Worm (Caenorhabditis elegans) whole organism, early embryonic: ENCODE data around the gene gmpr-1.

Experiments
- B0310.2 ChIP-seq: sonication (generic microtip); optimal IDR thresholded peaks from 2 replicates; lab custom pipeline; 2016; ENCODE audit warnings: mild to moderate bottlenecking, missing genetic modification characterization, missing compliant biosample characterization
- aly-1 ChIP-seq: sonication (generic microtip); optimal IDR thresholded peaks from 2 replicates; lab custom pipeline; 2016; ENCODE audit warnings: missing genetic modification characterization, missing compliant biosample characterization
- ama-1 ChIP-seq: fragments of 150-350 bp; optimal IDR thresholded peaks from 2 replicates; lab custom pipeline; 2014
- flt-1 ChIP-seq: fragments of 200-800 bp; sonication (Bioruptor generic); IDR thresholded peaks from 2 replicates; pipeline ENCODE4 v1.3.6; 2022; ENCODE audit warnings: missing genetic modification characterization, missing compliant biosample characterization
- hmbx-1 ChIP-seq: sonication (generic microtip); optimal IDR thresholded peaks from 2 replicates; lab custom pipeline; 2016; ENCODE audit warnings: mild to moderate bottlenecking, missing genetic modification characterization, missing compliant biosample characterization
- hmg-4 ChIP-seq: fragments of 200-800 bp; sonication (Bioruptor generic); optimal IDR thresholded peaks from 2 replicates; lab custom pipeline; 2018; ENCODE audit warnings: mild to moderate bottlenecking, missing genetic modification characterization, missing compliant biosample characterization
- hnd-1 ChIP-seq: sonication (generic microtip); optimal IDR thresholded peaks from 2 replicates; lab custom pipeline; 2016; ENCODE audit warnings: missing genetic modification characterization, missing compliant biosample characterization
- pes-1 ChIP-seq: fragments of 200-800 bp; sonication (Bioruptor generic); IDR thresholded peaks from 2 replicates; pipeline ENCODE4 v1.3.6; 2022; ENCODE audit warnings: missing genetic modification reagents, missing genetic modification characterization, missing compliant biosample characterization
- scrt-1 ChIP-seq: fragments of 200-800 bp; sonication (Bioruptor generic); IDR thresholded peaks from 2 replicates; pipeline ENCODE4 v1.3.6; 2022; ENCODE audit warnings: missing genetic modification characterization, missing compliant biosample characterization
- sea-1 ChIP-seq: fragments of 200-800 bp; sonication (Bioruptor generic); conservative IDR thresholded peaks from 2 replicates; pipeline ENCODE4 v1.3.6; 2022; ENCODE audit warnings: missing genetic modification characterization, missing compliant biosample characterization
- tbx-37 ChIP-seq: fragments of 200-800 bp; sonication (Bioruptor generic); conservative IDR thresholded peaks from 2 replicates; pipeline ENCODE4 v1.3.6; 2022; ENCODE audit warnings: missing genetic modification reagents, missing genetic modification characterization, missing compliant biosample characterization

ce11 chrV:4330820-4331219, 40.4 kb downstream of the gmpr-1 start:
- no peak for TF ChIP-seq ama-1 (lab: Kevin White, UChicago)
- no peak for TF ChIP-seq scrt-1 (GFP tag; lab: Robert Waterston, UW)
- no peak for TF ChIP-seq B0310.2 (tag; lab: Kevin White, UChicago)
- TF ChIP-seq aly-1 (tag; lab: Kevin White, UChicago), result no peak
- no peak for TF ChIP-seq hnd-1 (tag; lab: Kevin White, UChicago)
- no peak for TF ChIP-seq hmbx-1
- no peak for TF ChIP-seq hmg-4
- TF ChIP-seq pes-1 (GFP tag; lab: Robert Waterston, UW), result no peak
- no peak for TF ChIP-seq tbx-37 (GFP tag; lab: Robert Waterston, UW)
- no peak for TF ChIP-seq sea-1
- no peak for TF ChIP-seq flt-1 (GFP tag; lab: Robert Waterston, UW)
